Worm (Caenorhabditis elegans): Measurements from ENCODE around the gene hyl-1.

hyl-1 gene

ce11 chrIV:8534997-8535414, 3.9 kb upstream of the hyl-1 start (continued):
- TF ChIP-seq fkh-10 (GFP tag; optimal IDR thresholded peaks at IDR 0.05) (no peak), ama-1 (optimal IDR thresholded peaks at IDR 0.05) (peak; percentile 51), pqm-1 (tag; optimal IDR thresholded peaks at IDR 0.05) (peak; percentile 53), fos-1 (tag; optimal IDR thresholded peaks at IDR 0.05) (no peak), pha-4 (tag; optimal IDR thresholded peaks at IDR 0.05) (no peak), mdl-1 (tag; optimal IDR thresholded peaks at IDR 0.05) (peak; percentile 69), snpc-4 (tag; optimal IDR thresholded peaks at IDR 0.05) (no peak), R02D3.7 (tag; optimal IDR thresholded peaks at IDR 0.05) (no peak), nhr-237 (tag; optimal IDR thresholded peaks at IDR 0.05) (no peak), nhr-11 (tag; optimal IDR thresholded peaks at IDR 0.05) (no peak), nhr-76 (tag; optimal IDR thresholded peaks at IDR 0.05) (peak; percentile 78), lsy-12 (tag; optimal IDR thresholded peaks at IDR 0.05) (peak; percentile 32), ceh-9 (tag; optimal IDR thresholded peaks at IDR 0.05) (no peak), nhr-12 (tag; optimal IDR thresholded peaks at IDR 0.05) (no peak), elt-2 (tag; optimal IDR thresholded peaks at IDR 0.05) (peak; percentile 78), unc-62 (GFP tag; optimal IDR thresholded peaks at IDR 0.05) (no peak), ceh-16 (tag; optimal IDR thresholded peaks at IDR 0.05) (no peak), ceh-28 (tag; optimal IDR thresholded peaks at IDR 0.05) (peak; percentile 42)

ce11 chrIV:8535946-8536345, 3.0 kb upstream of the hyl-1 start:
- TF ChIP-seq aly-2 (tag; optimal IDR thresholded peaks at IDR 0.05) (no peak), nhr-76 (tag; optimal IDR thresholded peaks at IDR 0.05) (no peak), fos-1 (tag; optimal IDR thresholded peaks at IDR 0.05) (no peak), ama-1 (optimal IDR thresholded peaks at IDR 0.05) (no peak), ceh-9 (tag; optimal IDR thresholded peaks at IDR 0.05) (no peak), fkh-2 (tag; optimal IDR thresholded peaks at IDR 0.05) (no peak), ZK546.5 (tag; optimal IDR thresholded peaks at IDR 0.05) (no peak), zag-1 (tag; optimal IDR thresholded peaks at IDR 0.05) (no peak), egl-27 (tag; optimal IDR thresholded peaks at IDR 0.05) (no peak)

- no peak for TF ChIP-seq nhr-11 (tag; optimal IDR thresholded peaks at IDR 0.05)
- peak; percentile 11 for TF ChIP-seq elt-2 (tag; optimal IDR thresholded peaks at IDR 0.05)
- peak; percentile 9 for TF ChIP-seq pqm-1 (tag; optimal IDR thresholded peaks at IDR 0.05)
- TF ChIP-seq elt-3 (tag; optimal IDR thresholded peaks at IDR 0.05) = no peak
- no peak for TF ChIP-seq fkh-10 (GFP tag; optimal IDR thresholded peaks at IDR 0.05)
- peak; percentile 29 for TF ChIP-seq pha-4 (tag; optimal IDR thresholded peaks at IDR 0.05)
- TF ChIP-seq ceh-82 (tag; optimal IDR thresholded peaks at IDR 0.05) = no peak
- peak; percentile 59 for TF ChIP-seq lsy-12 (tag; optimal IDR thresholded peaks at IDR 0.05)
These were observed 788 bp upstream of the hyl-1 start for ce11 chrIV:8538011-8538658.

ce11 chrIV:8539645-8540044, 722 bp downstream of the hyl-1 start:
- no peak for TF ChIP-seq fos-1 (tag; optimal IDR thresholded peaks at IDR 0.05)
- TF ChIP-seq fkh-2 (tag; optimal IDR thresholded peaks at IDR 0.05) = no peak
- TF ChIP-seq R02D3.7 (tag; optimal IDR thresholded peaks at IDR 0.05) = no peak
- no peak for TF ChIP-seq elt-1 (tag; optimal IDR thresholded peaks at IDR 0.05)
- no peak for TF ChIP-seq nhr-25 (tag; optimal IDR thresholded peaks at IDR 0.05)
- TF ChIP-seq ceh-16 (tag; optimal IDR thresholded peaks at IDR 0.05) = no peak
- peak; percentile 65 for TF ChIP-seq elt-2 (tag; optimal IDR thresholded peaks at IDR 0.05)
- TF ChIP-seq pha-4 (tag; optimal IDR thresholded peaks at IDR 0.05) = no peak
- peak; percentile 72 for TF ChIP-seq pqm-1 (tag; optimal IDR thresholded peaks at IDR 0.05)
- TF ChIP-seq egl-27 (tag; optimal IDR thresholded peaks at IDR 0.05) = no peak
- no peak for TF ChIP-seq nfya-1 (tag; optimal IDR thresholded peaks at IDR 0.05; ENCODE audit: insufficient read depth)
- no peak for TF ChIP-seq ceh-82 (tag; optimal IDR thresholded peaks at IDR 0.05)
- no peak for TF ChIP-seq sea-2 (GFP tag; optimal IDR thresholded peaks at IDR 0.05)
- no peak for TF ChIP-seq nhr-23 (tag; optimal IDR thresholded peaks at IDR 0.05)
- TF ChIP-seq jun-1 (tag; optimal IDR thresholded peaks at IDR 0.05) = peak; percentile 8
- TF ChIP-seq nhr-237 (tag; optimal IDR thresholded peaks at IDR 0.05) = no peak

ce11 chrIV:8540268-8540667, 1.3 kb downstream of the hyl-1 start:
- TF ChIP-seq pha-4 (tag; optimal IDR thresholded peaks at IDR 0.05) (peak; percentile 69), nhr-43 (tag; optimal IDR thresholded peaks at IDR 0.05; ENCODE audit: poor library complexity, severe bottlenecking) (peak; percentile 6), ceh-9 (tag; optimal IDR thresholded peaks at IDR 0.05) (no peak), elt-3 (tag; optimal IDR thresholded peaks at IDR 0.05) (no peak), nhr-25 (tag; optimal IDR thresholded peaks at IDR 0.05) (no peak), lsy-12 (tag; optimal IDR thresholded peaks at IDR 0.05) (no peak), ztf-11 (tag; optimal IDR thresholded peaks at IDR 0.05) (no peak), ZK546.5 (tag; optimal IDR thresholded peaks at IDR 0.05) (no peak), lin-39 (tag; optimal IDR thresholded peaks at IDR 0.05) (no peak), jun-1 (tag; optimal IDR thresholded peaks at IDR 0.05) (no peak), hmg-11 (tag; optimal IDR thresholded peaks at IDR 0.05) (peak; percentile 29), elt-2 (tag; optimal IDR thresholded peaks at IDR 0.05) (peak; percentile 78), tbx-2 (tag; optimal IDR thresholded peaks at IDR 0.05) (no peak), ztf-4 (tag; optimal IDR thresholded peaks at IDR 0.05) (no peak), pqm-1 (tag; optimal IDR thresholded peaks at IDR 0.05) (peak; percentile 62), aly-2 (tag; optimal IDR thresholded peaks at IDR 0.05) (no peak), ceh-82 (tag; optimal IDR thresholded peaks at IDR 0.05) (no peak), nfya-1 (tag; optimal IDR thresholded peaks at IDR 0.05; ENCODE audit: insufficient read depth) (peak; percentile 6), egl-5 (tag; optimal IDR thresholded peaks at IDR 0.05) (no peak)
